Worm (Caenorhabditis elegans) whole organism, L4/young adult: Measurements from ENCODE around the gene cnc-10.

ENCODE experiments used
- W03F9.2 ChIP-seq: fragments of 150-350 bp; optimal IDR thresholded peaks from 2 replicates; lab custom pipeline; 2014; ENCODE audit warnings: missing biosample characterization, missing genetic modification characterization
- dao-5 ChIP-seq: sonication (generic microtip); optimal IDR thresholded peaks from 2 replicates; lab custom pipeline; 2016; ENCODE audit warnings: missing genotype, missing genetic modification characterization, moderate library complexity, missing compliant biosample characterization
- him-1 ChIP-seq: sonication (generic microtip); optimal IDR thresholded peaks from 2 replicates; lab custom pipeline; 2016; ENCODE audit warnings: missing genotype, missing genetic modification reagents, missing genetic modification characterization, missing compliant biosample characterization

ce11 chrV:11220415-11220814 lies 37.4 kb downstream of the cnc-10 start:
- TF ChIP-seq W03F9.2 = no peak
- no peak for TF ChIP-seq dao-5 (tag; lab: Kevin White, UChicago)
- no peak for TF ChIP-seq him-1 (tag; lab: Kevin White, UChicago)
